Worm (Caenorhabditis elegans): ENCODE data around the gene T23F2.3.

ce11 chrX:5514346-5514745 is 2.2 kb upstream of the T23F2.3 start:
- no peak for TF ChIP-seq fkh-2 (tag; optimal IDR thresholded peaks at IDR 0.05)
- TF ChIP-seq pha-4 (tag; optimal IDR thresholded peaks at IDR 0.05) = peak; percentile 70
- TF ChIP-seq nhr-11 (tag; optimal IDR thresholded peaks at IDR 0.05) = no peak
- TF ChIP-seq ceh-9 (tag; optimal IDR thresholded peaks at IDR 0.05) = no peak
- no peak for TF ChIP-seq unc-62 (GFP tag; optimal IDR thresholded peaks at IDR 0.05)
- no peak for TF ChIP-seq nhr-12 (tag; optimal IDR thresholded peaks at IDR 0.05)
- TF ChIP-seq ceh-82 (tag; optimal IDR thresholded peaks at IDR 0.05) = no peak
- TF ChIP-seq lin-39 (tag; optimal IDR thresholded peaks at IDR 0.05) = no peak

All from whole organism, L3 larva.